Fruit fly (Drosophila melanogaster) whole organism, prepupa: ENCODE measurements around the gene CG33687.

Experiments
- CG10631 ChIP-seq: fragments of 200-800 bp; sonication (Bioruptor generic); optimal IDR thresholded peaks from 2 replicates; lab custom pipeline; 2016; ENCODE audit warnings: missing biosample characterization, missing genetic modification characterization
- CG10669 ChIP-seq: fragments of 200-800 bp; sonication (Bioruptor generic); optimal IDR thresholded peaks from 3 replicates; lab custom pipeline; 2018; ENCODE audit warnings: missing biosample characterization, mild to moderate bottlenecking, missing genetic modification characterization, moderate library complexity
- CG11294 ChIP-seq: fragments of 200-800 bp; sonication (Bioruptor generic); IDR thresholded peaks from 2 replicates; pipeline ENCODE4 v1.3.6; 2022; ENCODE audit warnings: missing biosample characterization, missing genetic modification characterization
- CG11762 ChIP-seq: fragments of 200-800 bp; sonication (Bioruptor generic); optimal IDR thresholded peaks from 3 replicates; lab custom pipeline; 2016; ENCODE audit warnings: missing biosample characterization, missing genetic modification characterization; ENCODE audit not compliant: insufficient read depth
- CG15336 ChIP-seq: fragments of 200-800 bp; sonication (Bioruptor generic); IDR thresholded peaks from 2 replicates; pipeline ENCODE4 v1.3.6; 2022; ENCODE audit warnings: missing biosample characterization, missing genetic modification characterization
- CG1621 ChIP-seq: fragments of 200-800 bp; sonication (Bioruptor generic); optimal IDR thresholded peaks from 3 replicates; lab custom pipeline; 2018; ENCODE audit warnings: missing biosample characterization, mild to moderate bottlenecking, missing genetic modification characterization
- CG16779 ChIP-seq: fragments of 200-800 bp; sonication (Bioruptor generic); optimal IDR thresholded peaks from 3 replicates; lab custom pipeline; 2017; ENCODE audit warnings: missing biosample characterization, mild to moderate bottlenecking, missing genetic modification characterization
- CG3032 ChIP-seq: fragments of 200-800 bp; optimal IDR thresholded peaks from 2 replicates; lab custom pipeline; 2019; ENCODE audit warnings: missing biosample characterization, mild to moderate bottlenecking, missing genetic modification characterization, moderate library complexity
- CG32006 ChIP-seq: fragments of 200-800 bp; sonication (Bioruptor generic); optimal IDR thresholded peaks from 3 replicates; lab custom pipeline; 2017; ENCODE audit warnings: missing biosample characterization, mild to moderate bottlenecking, missing genetic modification characterization
- CG34406 ChIP-seq: fragments of 200-800 bp; sonication (Bioruptor generic); optimal IDR thresholded peaks from 3 replicates; lab custom pipeline; 2016; ENCODE audit warnings: missing biosample characterization, missing genetic modification characterization
- CG3919 ChIP-seq: fragments of 200-800 bp; sonication (Bioruptor generic); optimal IDR thresholded peaks from 3 replicates; lab custom pipeline; 2016; ENCODE audit warnings: missing biosample characterization, missing genetic modification characterization
- CG4318 ChIP-seq: fragments of 200-800 bp; sonication (Bioruptor generic); optimal IDR thresholded peaks from 3 replicates; lab custom pipeline; 2017; ENCODE audit warnings: missing biosample characterization, mild to moderate bottlenecking, missing genetic modification characterization
- CG6163 ChIP-seq: fragments of 200-800 bp; sonication (Bioruptor generic); IDR thresholded peaks from 3 replicates; pipeline ENCODE4 v1.3.6; 2022; ENCODE audit warnings: missing biosample characterization, missing genetic modification characterization
- CG6276 ChIP-seq: fragments of 200-800 bp; sonication (Bioruptor generic); optimal IDR thresholded peaks from 2 replicates; lab custom pipeline; 2017; ENCODE audit warnings: missing biosample characterization, mild to moderate bottlenecking, missing genetic modification characterization
- CG6792 ChIP-seq: fragments of 200-800 bp; sonication (Bioruptor generic); optimal IDR thresholded peaks from 3 replicates; lab custom pipeline; 2016; ENCODE audit warnings: missing biosample characterization, missing genetic modification characterization
- CG6854 ChIP-seq: fragments of 200-800 bp; sonication (Bioruptor generic); optimal IDR thresholded peaks from 2 replicates; lab custom pipeline; 2017; ENCODE audit warnings: missing biosample characterization, mild to moderate bottlenecking, missing genetic modification characterization
- CG8119 ChIP-seq: fragments of 200-800 bp; sonication (Bioruptor generic); IDR thresholded peaks from 3 replicates; pipeline ENCODE4 v1.3.6; 2022; ENCODE audit warnings: missing biosample characterization, missing genetic modification characterization
- CG8319 ChIP-seq: fragments of 200-800 bp; sonication (Bioruptor generic); optimal IDR thresholded peaks from 3 replicates; lab custom pipeline; 2016; ENCODE audit warnings: missing biosample characterization, missing genetic modification characterization
- CG9139 ChIP-seq: fragments of 200-800 bp; sonication (Bioruptor generic); optimal IDR thresholded peaks from 3 replicates; lab custom pipeline; 2017; ENCODE audit warnings: missing biosample characterization, mild to moderate bottlenecking, missing genetic modification characterization
- Ets21C ChIP-seq: fragments of 200-800 bp; sonication (Bioruptor generic); optimal IDR thresholded peaks from 3 replicates; lab custom pipeline; 2016; ENCODE audit warnings: missing biosample characterization, missing genetic modification characterization
- Ets96B ChIP-seq: fragments of 200-800 bp; optimal IDR thresholded peaks from 2 replicates; lab custom pipeline; 2019; ENCODE audit warnings: missing biosample characterization, mild to moderate bottlenecking, missing genetic modification characterization, moderate library complexity
- Gug ChIP-seq: fragments of 200-800 bp; sonication (Bioruptor generic); IDR thresholded peaks from 2 replicates; pipeline ENCODE4 v1.3.6; 2022; ENCODE audit warnings: missing biosample characterization, missing genetic modification characterization
- Hr39 ChIP-seq: fragments of 200-800 bp; sonication (Bioruptor generic); optimal IDR thresholded peaks from 2 replicates; lab custom pipeline; 2016; ENCODE audit warnings: missing biosample characterization, missing genetic modification characterization
- Lpt ChIP-seq: fragments of 200-800 bp; sonication (Bioruptor generic); optimal IDR thresholded peaks from 3 replicates; lab custom pipeline; 2016; ENCODE audit warnings: missing biosample characterization, missing genetic modification characterization
- Met ChIP-seq: fragments of 200-800 bp; sonication (Bioruptor generic); optimal IDR thresholded peaks from 3 replicates; lab custom pipeline; 2016; ENCODE audit warnings: missing biosample characterization, missing genetic modification characterization
- Smox ChIP-seq: fragments of 200-800 bp; sonication (Bioruptor generic); optimal IDR thresholded peaks from 3 replicates; lab custom pipeline; 2016; ENCODE audit warnings: missing biosample characterization, missing genetic modification characterization
- Sox102F ChIP-seq: fragments of 200-800 bp; sonication (Bioruptor generic); optimal IDR thresholded peaks from 2 replicates; lab custom pipeline; 2016; ENCODE audit warnings: missing biosample characterization, mild to moderate bottlenecking, missing genetic modification characterization
- Sox14 ChIP-seq: fragments of 200-800 bp; sonication (Bioruptor generic); optimal IDR thresholded peaks from 3 replicates; lab custom pipeline; 2016; ENCODE audit warnings: missing biosample characterization, missing genetic modification characterization
- Sox15 ChIP-seq: fragments of 200-800 bp; sonication (Bioruptor generic); optimal IDR thresholded peaks from 3 replicates; lab custom pipeline; 2016; ENCODE audit warnings: missing biosample characterization, missing genetic modification characterization
- achi ChIP-seq: fragments of 200-800 bp; sonication (Bioruptor generic); optimal IDR thresholded peaks from 3 replicates; lab custom pipeline; 2016; ENCODE audit warnings: missing biosample characterization, missing genetic modification characterization
- dac ChIP-seq: fragments of 200-800 bp; sonication (Bioruptor generic); optimal IDR thresholded peaks from 2 replicates; lab custom pipeline; 2017; ENCODE audit warnings: missing biosample characterization, mild to moderate bottlenecking, missing genetic modification characterization
- dsx ChIP-seq: fragments of 200-800 bp; optimal IDR thresholded peaks from 3 replicates; lab custom pipeline; 2019; ENCODE audit warnings: missing biosample characterization, mild to moderate bottlenecking, missing genetic modification characterization, moderate library complexity; ENCODE audit not compliant: poor library complexity, severe bottlenecking
- eg ChIP-seq: fragments of 200-800 bp; sonication (Bioruptor generic); IDR thresholded peaks from 3 replicates; pipeline ENCODE4 v1.3.6; 2022; ENCODE audit warnings: missing biosample characterization, missing genetic modification characterization
- fd59A ChIP-seq: fragments of 200-800 bp; sonication (Bioruptor generic); optimal IDR thresholded peaks from 2 replicates; lab custom pipeline; 2017; ENCODE audit warnings: missing biosample characterization, mild to moderate bottlenecking, missing genetic modification characterization, missing genetic modification reagents
- fd85E ChIP-seq: fragments of 200-800 bp; sonication (Bioruptor generic); optimal IDR thresholded peaks from 3 replicates; lab custom pipeline; 2016; ENCODE audit warnings: missing biosample characterization, missing genetic modification characterization
- fkh ChIP-seq: fragments of 200-800 bp; sonication (Bioruptor generic); optimal IDR thresholded peaks from 3 replicates; lab custom pipeline; 2017; ENCODE audit warnings: missing biosample characterization, mild to moderate bottlenecking, missing genetic modification characterization, moderate library complexity
- lz ChIP-seq: fragments of 200-800 bp; sonication (Bioruptor generic); optimal IDR thresholded peaks from 3 replicates; lab custom pipeline; 2016; ENCODE audit warnings: missing biosample characterization, missing genetic modification characterization
- net ChIP-seq: fragments of 200-800 bp; sonication (Bioruptor generic); optimal IDR thresholded peaks from 3 replicates; lab custom pipeline; 2016; ENCODE audit warnings: missing biosample characterization, missing genetic modification characterization
- pdm3 ChIP-seq: fragments of 200-800 bp; sonication (Bioruptor generic); optimal IDR thresholded peaks from 3 replicates; lab custom pipeline; 2016; ENCODE audit warnings: missing biosample characterization, missing genetic modification characterization
- salr ChIP-seq, 2 experiments: fragments of 200-800 bp; sonication (Bioruptor generic); optimal IDR thresholded peaks; 3 replicates each; lab custom pipeline; 2016 to 2018; ENCODE audit warnings: missing biosample characterization in 2 of 2, missing genetic modification characterization in 2 of 2, mild to moderate bottlenecking in 1 of 2
- ss ChIP-seq, 2 experiments: fragments of 200-800 bp; sonication (Bioruptor generic); optimal IDR thresholded peaks; 2 replicates in 1 of 2; 3 replicates in 1 of 2; lab custom pipeline; 2017 to 2018; ENCODE audit warnings: mild to moderate bottlenecking in 2 of 2, missing biosample characterization in 2 of 2, missing genetic modification characterization in 2 of 2, moderate library complexity in 1 of 2
- svp ChIP-seq: fragments of 200-800 bp; sonication (Bioruptor generic); peaks from one replicate; lab custom pipeline; 2016; ENCODE audit warnings: missing biosample characterization, missing genetic modification characterization
- topi ChIP-seq: fragments of 200-800 bp; sonication (Bioruptor generic); optimal IDR thresholded peaks from 3 replicates; lab custom pipeline; 2016; ENCODE audit warnings: missing biosample characterization, missing genetic modification characterization

The CG33687 gene

dm6 chr3L:16177309-16177708 is 20.4 kb upstream of the CG33687 start (continued):
- no peak for TF ChIP-seq CG8119 (GFP tag; lab: Robert Waterston, UW)
- no peak for TF ChIP-seq CG1621 (tag; lab: Kevin White, UChicago)
- TF ChIP-seq ss (GFP tag; optimal IDR thresholded peaks at IDR 0.05; lab: Kevin White, UChicago) = peak in 1 of 2 experiments; percentile 22
- TF ChIP-seq Ets96B (tag; lab: Kevin White, UChicago) = peak; percentile 6
- peak; percentile 24 for TF ChIP-seq CG10631 (GFP tag; lab: Kevin White, UChicago)

dm6 chr3L:16177751-16178150 is 19.9 kb upstream of the CG33687 start:
- TF ChIP-seq Ets96B (tag; lab: Kevin White, UChicago) (no peak), CG3919 (no peak), CG34406 (GFP tag; lab: Kevin White, UChicago) (no peak)

DNA sequence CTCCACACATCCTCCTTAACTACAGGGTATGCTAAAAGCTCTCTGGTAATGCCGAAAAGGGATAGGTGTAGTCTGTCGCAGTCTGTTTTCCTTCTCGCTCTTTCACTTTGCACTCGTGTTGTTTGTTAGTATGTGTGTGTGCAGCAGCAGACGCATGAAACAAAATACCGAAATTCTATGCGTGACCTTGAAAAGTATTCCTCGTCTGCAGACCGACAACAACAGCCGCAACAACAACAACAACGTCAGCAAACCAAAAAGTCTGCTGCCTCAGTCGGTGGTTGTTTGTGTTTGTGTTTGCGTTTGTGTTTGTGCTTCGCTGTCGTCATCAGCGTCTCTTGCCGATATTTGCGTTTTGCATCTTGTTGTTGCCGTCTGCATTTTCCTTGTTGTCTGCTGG is 19.2 kb upstream of the CG33687 start:
- peak; percentile 29 for TF ChIP-seq Hr39 (GFP tag; lab: Kevin White, UChicago)
- peak; percentile 19 for TF ChIP-seq CG6854
- peak; percentile 76 for TF ChIP-seq svp (GFP tag; lab: Kevin White, UChicago)
- no peak for TF ChIP-seq CG1621 (tag; lab: Kevin White, UChicago)
- peak; percentile 26 to 50 for TF ChIP-seq ss (GFP tag; optimal IDR thresholded peaks at IDR 0.05; lab: Kevin White, UChicago)
- no peak for TF ChIP-seq CG3919
- peak; percentile 62 for TF ChIP-seq dsx
- peak; percentile 55 for TF ChIP-seq fkh
- no peak for TF ChIP-seq Ets21C (GFP tag; lab: Kevin White, UChicago)
- peak; percentile 56 for TF ChIP-seq CG6163 (GFP tag; lab: Robert Waterston, UW)
- no peak for TF ChIP-seq Lpt
- TF ChIP-seq net = no peak
- no peak for TF ChIP-seq achi (GFP tag; lab: Kevin White, UChicago)
- no peak for TF ChIP-seq Sox102F (GFP tag; lab: Kevin White, UChicago)
- no peak for TF ChIP-seq Ets96B (tag; lab: Kevin White, UChicago)

dm6 chr3L:16181330-16181830 is 16.3 kb upstream of the CG33687 start:
- TF ChIP-seq Met (GFP tag; lab: Kevin White, UChicago) (peak; percentile 61), CG15336 (GFP tag; lab: Robert Waterston, UW) (peak; percentile 75), CG9139 (peak; percentile 88), CG32006 (GFP tag; lab: Kevin White, UChicago) (peak; percentile 62), CG4318 (GFP tag; lab: Kevin White, UChicago) (peak; percentile 48), lz (GFP tag; lab: Kevin White, UChicago) (peak; percentile 56), Gug (GFP tag; lab: Robert Waterston, UW) (peak; percentile 57), CG10669 (peak; percentile 83), CG16779 (tag; lab: Kevin White, UChicago) (peak; percentile 76), pdm3 (GFP tag; lab: Kevin White, UChicago) (peak; percentile 46), CG8319 (peak; percentile 86), Sox14 (GFP tag; lab: Kevin White, UChicago) (peak; percentile 50), Smox (GFP tag; lab: Kevin White, UChicago) (peak; percentile 52), fkh (no peak), CG8119 (GFP tag; lab: Robert Waterston, UW) (peak; percentile 83), CG3032 (tag; lab: Kevin White, UChicago) (peak; percentile 72), CG6792 (peak; percentile 48), CG6276 (GFP tag; lab: Kevin White, UChicago) (peak; percentile 71), fd85E (GFP tag; lab: Kevin White, UChicago) (no peak), topi (GFP tag; lab: Kevin White, UChicago) (peak; percentile 71), achi (GFP tag; lab: Kevin White, UChicago) (peak; percentile 72), Sox15 (peak; percentile 28), CG6163 (GFP tag; lab: Robert Waterston, UW) (peak; percentile 83), CG11294 (GFP tag; lab: Robert Waterston, UW) (no peak; the same call in 1 of the 2 replicates), Hr39 (GFP tag; lab: Kevin White, UChicago) (peak; percentile 39), CG10631 (GFP tag; lab: Kevin White, UChicago) (peak; percentile 68), Sox102F (GFP tag; lab: Kevin White, UChicago) (peak; percentile 53), salr (GFP tag; optimal IDR thresholded peaks at IDR 0.05; lab: Kevin White, UChicago) (peak; percentile 15 to 65), net (peak; percentile 53), fd59A (GFP tag; lab: Kevin White, UChicago) (peak; percentile 42), dac (no peak), svp (GFP tag; lab: Kevin White, UChicago) (peak; percentile 91), CG3919 (peak; percentile 68), CG34406 (GFP tag; lab: Kevin White, UChicago) (peak; percentile 70), eg (GFP tag; lab: Robert Waterston, UW) (peak; percentile 76), CG11762 (peak; percentile 52)
